Fruit fly (Drosophila melanogaster): ENCODE data around the gene ChAT.

ChAT gene

dm6 chr3R:18745961-18746468, 40.7 kb downstream of the ChAT start, which contains the start of the genes PGS1 and gwl (continued):
- TF ChIP-seq CG5245 (GFP tag; optimal IDR thresholded peaks at IDR 0.05) (peak; percentile 31), CG4617 (GFP tag; optimal IDR thresholded peaks at IDR 0.05; ENCODE audit: borderline replicate concordance) (peak; percentile 39), zfh2 (GFP tag; optimal IDR thresholded peaks at IDR 0.05) (peak; percentile 67), bowl (GFP tag; IDR thresholded peaks at IDR 0.05) (no peak), CG11696 (GFP tag; IDR thresholded peaks at IDR 0.05) (peak; percentile 43; the same call in 1 of the 2 replicates), shn (GFP tag; optimal IDR thresholded peaks at IDR 0.05) (no peak), HLH54F (GFP tag; optimal IDR thresholded peaks at IDR 0.05) (peak; percentile 54), Lhr (GFP tag; optimal IDR thresholded peaks at IDR 0.05) (peak; percentile 24), CG15479 (GFP tag; optimal IDR thresholded peaks at IDR 0.05) (peak; percentile 5), CG4730 (GFP tag; IDR thresholded peaks at IDR 0.05) (peak; percentile 81), H15 (GFP tag; IDR thresholded peaks at IDR 0.05) (peak; percentile 59; the same call in 1 of the 3 replicates), CG42726 (GFP tag; IDR thresholded peaks at IDR 0.05; ENCODE audit: partially characterized antibody) (no peak), Doc2 (GFP tag; IDR thresholded peaks at IDR 0.05) (no peak), odd (GFP tag; optimal IDR thresholded peaks at IDR 0.05) (no peak), Hmr (GFP tag; optimal IDR thresholded peaks at IDR 0.05) (peak; percentile 63), fd3F (GFP tag; optimal IDR thresholded peaks at IDR 0.05) (peak; percentile 69), grau (tag; optimal IDR thresholded peaks at IDR 0.05) (peak; percentile 68), CG8281 (tag; optimal IDR thresholded peaks at IDR 0.05) (no peak), Xbp1 (GFP tag; optimal IDR thresholded peaks at IDR 0.05) (peak; percentile 84), CG3995 (GFP tag; optimal IDR thresholded peaks at IDR 0.05) (peak; percentile 51), chn (GFP tag; optimal IDR thresholded peaks at IDR 0.05) (peak; percentile 16), lmd (GFP tag; IDR thresholded peaks at IDR 0.05) (peak; percentile 84), CG6854 (GFP tag; optimal IDR thresholded peaks at IDR 0.05) (no peak), CG34422 (GFP tag; IDR thresholded peaks at IDR 0.05) (peak; percentile 78), CG2202 (tag; optimal IDR thresholded peaks at IDR 0.05) (no peak), CG4282 (GFP tag; optimal IDR thresholded peaks at IDR 0.05) (no peak), CG33557 (GFP tag; optimal IDR thresholded peaks at IDR 0.05) (peak; percentile 76), Bteb2 (GFP tag; optimal IDR thresholded peaks at IDR 0.05) (peak; percentile 64), CG12071 (GFP tag; optimal IDR thresholded peaks at IDR 0.05) (no peak), eve (GFP tag; optimal IDR thresholded peaks at IDR 0.05) (no peak), CG12744 (GFP tag; optimal IDR thresholded peaks at IDR 0.05) (peak; percentile 16), fd96Cb (tag; optimal IDR thresholded peaks at IDR 0.05) (peak; percentile 69), ftz-f1 (GFP tag; optimal IDR thresholded peaks at IDR 0.05) (no peak), Lpt (GFP tag; optimal IDR thresholded peaks at IDR 0.05) (no peak), CG10431 (GFP tag; optimal IDR thresholded peaks at IDR 0.05) (no peak), CG14710 (tag; optimal IDR thresholded peaks at IDR 0.05) (peak; percentile 89), NK7.1 (GFP tag; optimal IDR thresholded peaks at IDR 0.05) (no peak), gro (GFP tag; optimal IDR thresholded peaks at IDR 0.05) (no peak), crol (GFP tag; IDR thresholded peaks at IDR 0.05) (no peak), danr (GFP tag; IDR thresholded peaks at IDR 0.05) (no peak), sna (GFP tag; IDR thresholded peaks at IDR 0.05; ENCODE audit: partially characterized antibody) (no peak), gfzf (GFP tag; optimal IDR thresholded peaks at IDR 0.05) (no peak), CoRest (tag; optimal IDR thresholded peaks at IDR 0.05) (peak; percentile 90), CG12236 (GFP tag; optimal IDR thresholded peaks at IDR 0.05) (no peak), CG6654 (GFP tag; optimal IDR thresholded peaks at IDR 0.05) (no peak), E2f1 (GFP tag; IDR thresholded peaks at IDR 0.05) (peak; percentile 77), CG15696 (tag; optimal IDR thresholded peaks at IDR 0.05) (peak; percentile 79), twi (tag; optimal IDR thresholded peaks at IDR 0.05) (peak; percentile 40), CG12299 (tag; optimal IDR thresholded peaks at IDR 0.05) (peak; percentile 67), CG9215 (GFP tag; IDR thresholded peaks at IDR 0.05) (peak; percentile 75), yki (optimal IDR thresholded peaks at IDR 0.05) (no peak), cg (GFP tag; optimal IDR thresholded peaks at IDR 0.05) (no peak)

Data from whole organism, embryonic.